Fruit fly (Drosophila melanogaster) whole organism: ENCODE results near the gene CG32106.

Source experiments
- CG8478 ChIP-seq: fragments of >200 bp; optimal IDR thresholded peaks from 2 replicates; lab custom pipeline; 2018; ENCODE audit warnings: inconsistent platforms
- Dll ChIP-seq: fragments of >200 bp; optimal IDR thresholded peaks from 2 replicates; lab custom pipeline; 2017
- EcR ChIP-seq, 2 experiments: fragments of >200 bp; optimal IDR thresholded peaks; 2 replicates each; lab custom pipeline; 2017; ENCODE audit warnings: missing biosample characterization in 2 of 2, missing genetic modification characterization in 2 of 2, missing genetic modification reagents in 2 of 2
- pan ChIP-seq: fragments of >200 bp; optimal IDR thresholded peaks from 2 replicates; lab custom pipeline; 2017
- psq ChIP-seq: fragments of >200 bp; optimal IDR thresholded peaks from 2 replicates; lab custom pipeline; 2017
- usp ChIP-seq: fragments of >200 bp; optimal IDR thresholded peaks from 2 replicates; lab custom pipeline; 2017; ENCODE audit warnings: missing biosample characterization, missing genetic modification characterization, mixed read lengths

The CG32106 gene

DNA sequence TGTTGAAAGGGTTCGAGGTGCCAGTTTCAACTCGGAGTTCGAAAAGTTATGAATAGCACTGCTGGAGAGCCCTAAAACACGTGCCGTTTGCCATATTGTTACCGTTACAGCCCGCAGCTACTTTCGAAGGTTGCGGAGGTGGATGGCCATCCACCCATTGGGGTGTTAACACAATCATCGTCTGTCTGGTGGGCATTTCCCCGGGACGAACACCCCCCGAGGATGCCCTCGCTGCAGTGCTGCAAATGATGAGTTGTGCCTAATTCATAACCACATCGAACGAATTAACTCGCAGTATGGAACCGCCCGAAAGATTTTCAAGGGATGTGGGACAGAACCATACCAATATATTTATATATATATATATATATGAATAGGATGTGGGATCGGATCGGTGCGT lies 51.3 kb downstream of the CG32106 start:
- TF ChIP-seq Dll (lab: Kevin White, UChicago) (no peak), EcR (GFP tag; optimal IDR thresholded peaks at IDR 0.05; lab: Kevin White, UChicago) (no peak), CG8478 (lab: Kevin White, UChicago) (no peak), psq (no peak)

DNA sequence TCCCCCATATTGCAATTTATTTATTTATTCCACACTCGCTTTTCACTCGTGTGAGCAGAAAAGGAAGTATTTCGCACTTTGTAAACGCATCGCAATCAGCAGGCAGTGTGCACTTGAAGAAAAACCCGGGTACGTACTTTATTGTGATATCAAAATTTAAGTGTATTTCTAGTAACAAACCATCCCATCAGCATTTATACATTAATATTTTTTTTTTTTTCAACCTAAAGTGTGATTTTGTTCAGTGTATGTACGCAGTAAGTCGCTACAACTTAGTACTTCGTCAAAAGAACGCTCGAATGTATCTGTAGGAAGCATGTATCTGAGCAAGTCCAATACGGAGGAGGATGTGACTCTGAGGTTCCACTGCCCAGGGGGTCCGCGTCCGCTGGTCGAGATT lies 52.8 kb downstream of the CG32106 start:
- no peak for TF ChIP-seq pan (lab: Kevin White, UChicago)
- no peak for TF ChIP-seq psq
- no peak for TF ChIP-seq EcR (GFP tag; optimal IDR thresholded peaks at IDR 0.05; lab: Kevin White, UChicago)
- no peak for TF ChIP-seq Dll (lab: Kevin White, UChicago)
- TF ChIP-seq usp (GFP tag; lab: Kevin White, UChicago) = no peak
- no peak for TF ChIP-seq CG8478 (lab: Kevin White, UChicago)
